Fruit fly (Drosophila melanogaster) whole organism, pupa: ENCODE data around the gene tara.
A peak's percentile ranks its signal among the peaks of the same experiment; 100 is the strongest.

Source experiments
- CG10348 ChIP-seq: fragments of 200-800 bp; sonication (Bioruptor generic); IDR thresholded peaks from 2 replicates; pipeline ENCODE4 v1.3.6; 2022; ENCODE audit warnings: missing biosample characterization, missing genetic modification characterization
- CG12605 ChIP-seq: fragments of 200-800 bp; sonication (Bioruptor generic); IDR thresholded peaks from 2 replicates; pipeline ENCODE4 v1.3.6; 2022; ENCODE audit warnings: missing biosample characterization, missing genetic modification characterization
- CG13204 ChIP-seq: fragments of 200-800 bp; sonication (Bioruptor generic); optimal IDR thresholded peaks from 2 replicates; lab custom pipeline; 2018; ENCODE audit warnings: missing biosample characterization, mild to moderate bottlenecking, missing genetic modification characterization, moderate library complexity
- CG14655 ChIP-seq: fragments of 200-800 bp; sonication (Bioruptor generic); optimal IDR thresholded peaks from 3 replicates; lab custom pipeline; 2017; ENCODE audit warnings: mild to moderate bottlenecking, missing biosample characterization, missing genetic modification reagents, missing genetic modification characterization
- CG15710 ChIP-seq: fragments of 200-800 bp; sonication (Bioruptor generic); optimal IDR thresholded peaks from 2 replicates; lab custom pipeline; 2018; ENCODE audit warnings: missing biosample characterization, mild to moderate bottlenecking, missing genetic modification characterization, moderate library complexity
- CG17806 ChIP-seq: fragments of 200-800 bp; sonication (Bioruptor generic); optimal IDR thresholded peaks from 2 replicates; lab custom pipeline; 2018; ENCODE audit warnings: missing biosample characterization, mild to moderate bottlenecking, missing genetic modification characterization, moderate library complexity
- CG32121 ChIP-seq: fragments of 200-800 bp; sonication (Bioruptor generic); IDR thresholded peaks from 2 replicates; pipeline ENCODE4 v1.3.6; 2022; ENCODE audit warnings: missing biosample characterization, missing genetic modification characterization
- CG34367 ChIP-seq: fragments of 200-800 bp; sonication (Bioruptor generic); optimal IDR thresholded peaks from 2 replicates; lab custom pipeline; 2018; ENCODE audit warnings: missing biosample characterization, mild to moderate bottlenecking, missing genetic modification characterization
- CG4496 ChIP-seq: fragments of 200-800 bp; sonication (Bioruptor generic); IDR thresholded peaks from 3 replicates; pipeline ENCODE4 v1.3.6; 2022; ENCODE audit warnings: missing biosample characterization, missing genetic modification characterization
- CG8159 ChIP-seq: fragments of 200-800 bp; sonication (Bioruptor generic); optimal IDR thresholded peaks from 3 replicates; lab custom pipeline; 2018; ENCODE audit warnings: missing biosample characterization, mild to moderate bottlenecking, missing genetic modification characterization, moderate library complexity
- CG8301 ChIP-seq: fragments of 200-800 bp; sonication (Bioruptor generic); optimal IDR thresholded peaks from 2 replicates; lab custom pipeline; 2018; ENCODE audit warnings: missing biosample characterization, mild to moderate bottlenecking, missing genetic modification characterization
- CG9948 ChIP-seq: fragments of 200-800 bp; sonication (Bioruptor generic); optimal IDR thresholded peaks from 2 replicates; lab custom pipeline; 2018; ENCODE audit warnings: missing biosample characterization, mild to moderate bottlenecking, missing genetic modification characterization, moderate library complexity
- D1 ChIP-seq: fragments of 200-800 bp; sonication (Bioruptor generic); optimal IDR thresholded peaks from 2 replicates; lab custom pipeline; 2018; ENCODE audit warnings: missing biosample characterization, mild to moderate bottlenecking, missing genetic modification characterization, moderate library complexity
- EcR ChIP-seq: fragments of 200-800 bp; sonication (Bioruptor generic); optimal IDR thresholded peaks from 3 replicates; lab custom pipeline; 2019; ENCODE audit warnings: missing biosample characterization, missing genetic modification characterization, mild to moderate bottlenecking, moderate library complexity, missing genetic modification reagents
- Ets98B ChIP-seq: fragments of 200-800 bp; sonication (Bioruptor generic); IDR thresholded peaks from 2 replicates; pipeline ENCODE4 v1.3.6; 2022; ENCODE audit warnings: missing biosample characterization, missing genetic modification characterization
- Pif1A ChIP-seq: fragments of 200-800 bp; sonication (Bioruptor generic); optimal IDR thresholded peaks from 3 replicates; lab custom pipeline; 2016; ENCODE audit warnings: missing biosample characterization, missing genetic modification characterization
- Pif1B ChIP-seq: fragments of 200-800 bp; sonication (Bioruptor generic); optimal IDR thresholded peaks from 3 replicates; lab custom pipeline; 2016; ENCODE audit warnings: missing biosample characterization, missing genetic modification characterization
- Snoo ChIP-seq: fragments of 200-800 bp; sonication (Bioruptor generic); optimal IDR thresholded peaks from 3 replicates; lab custom pipeline; 2017; ENCODE audit warnings: missing biosample characterization, mild to moderate bottlenecking, missing genetic modification characterization, inconsistent platforms
- fd96Ca ChIP-seq: fragments of 200-800 bp; sonication (Bioruptor generic); IDR thresholded peaks from 3 replicates; pipeline ENCODE4 v1.3.6; 2022; ENCODE audit warnings: missing biosample characterization, missing genetic modification characterization
- gl ChIP-seq: fragments of 200-800 bp; sonication (Bioruptor generic); optimal IDR thresholded peaks from 2 replicates; lab custom pipeline; 2018; ENCODE audit warnings: missing biosample characterization, mild to moderate bottlenecking, missing genetic modification characterization
- rn ChIP-seq: fragments of 200-800 bp; sonication (Bioruptor generic); IDR thresholded peaks from 2 replicates; pipeline ENCODE4 v1.3.6; 2022; ENCODE audit warnings: missing biosample characterization, missing genetic modification characterization

The tara gene

dm6 chr3R:16225351-16225750 is at the start of gene tara:
Gene tara (plus strand): TSS chr3R:16225651.
- TF ChIP-seq CG34367 (tag; lab: Kevin White, UChicago) (no peak), CG17806 (tag; lab: Kevin White, UChicago) (no peak), CG13204 (GFP tag; lab: Kevin White, UChicago) (no peak)

DNA sequence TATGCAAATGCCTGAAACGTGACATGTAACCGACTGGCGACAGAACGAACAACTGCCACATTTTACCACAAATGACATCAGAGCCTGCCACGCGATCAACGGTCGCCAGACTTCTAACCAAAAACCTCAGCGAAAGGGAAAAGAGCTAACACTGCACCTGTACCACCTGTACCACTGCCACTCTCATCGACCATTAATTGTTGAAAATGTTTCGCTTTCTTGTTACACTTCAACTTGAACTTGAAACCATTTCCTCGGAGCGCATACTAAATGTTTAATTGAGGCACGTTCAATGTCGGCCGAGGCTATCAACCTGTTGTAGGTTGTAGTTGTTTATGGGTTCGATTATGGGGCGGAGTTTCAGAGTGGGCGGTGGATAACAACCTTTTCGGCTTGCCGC is 48.9 kb upstream of the tara start:
- TF ChIP-seq CG8159 (tag; lab: Kevin White, UChicago) (no peak), CG13204 (GFP tag; lab: Kevin White, UChicago) (no peak)

- no peak for TF ChIP-seq Snoo
- no peak for TF ChIP-seq CG32121
- TF ChIP-seq CG17806 (tag; lab: Kevin White, UChicago), result no peak
- no peak for TF ChIP-seq Pif1A (GFP tag; lab: Kevin White, UChicago)
- no peak for TF ChIP-seq gl (tag; lab: Kevin White, UChicago)
- TF ChIP-seq CG8159 (tag; lab: Kevin White, UChicago), result no peak
- TF ChIP-seq CG14655 (GFP tag; lab: Kevin White, UChicago), result no peak
- TF ChIP-seq CG34367 (tag; lab: Kevin White, UChicago), result no peak
- TF ChIP-seq CG4496 (GFP tag; lab: Robert Waterston, UW), result no peak
- TF ChIP-seq CG12605 (GFP tag; lab: Robert Waterston, UW), result no peak
- no peak for TF ChIP-seq CG13204 (GFP tag; lab: Kevin White, UChicago)
- TF ChIP-seq CG8301 (tag; lab: Kevin White, UChicago), result no peak
- no peak for TF ChIP-seq CG9948 (tag; lab: Kevin White, UChicago)
- TF ChIP-seq Ets98B, result no peak
Measured at dm6 chr3R:16180476-16181070, 44.9 kb upstream of the tara start, which contains the start of gene CG8927. Gene CG8927 (plus strand): TSS chr3R:16181020.

DNA sequence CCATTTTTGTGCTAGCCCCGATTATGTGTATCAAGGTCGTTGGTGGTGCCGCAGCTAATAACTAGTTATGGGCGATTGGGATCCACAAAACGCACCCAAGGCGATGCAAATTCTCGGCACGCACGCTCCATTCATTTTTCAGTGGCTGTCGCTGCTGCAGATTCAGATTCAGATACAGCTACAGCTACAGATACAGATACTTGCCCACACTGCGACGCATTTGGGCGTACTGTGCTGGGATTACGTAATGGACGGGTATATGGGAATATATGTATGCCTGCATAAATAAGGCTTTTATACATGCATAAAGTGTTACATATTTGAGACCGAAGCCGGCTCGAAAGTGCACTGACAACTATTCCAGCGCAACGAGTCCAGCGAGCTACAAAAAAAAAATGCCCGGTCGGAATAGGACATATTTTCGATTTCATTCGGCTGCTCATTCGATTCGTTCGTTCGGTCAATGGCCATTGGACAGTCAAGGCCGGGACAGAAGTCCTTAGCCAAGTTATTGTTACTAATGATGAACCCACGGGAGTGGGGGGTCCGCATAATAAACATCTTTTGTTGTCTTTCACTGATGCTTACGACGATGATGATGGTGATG is 43.1 kb upstream of the tara start:
- TF ChIP-seq CG8159 (tag; lab: Kevin White, UChicago), result no peak
- no peak for TF ChIP-seq CG15710
- TF ChIP-seq CG32121, result no peak
- TF ChIP-seq EcR (GFP tag; lab: Kevin White, UChicago), result peak; percentile 93
- TF ChIP-seq CG17806 (tag; lab: Kevin White, UChicago), result no peak
- TF ChIP-seq gl (tag; lab: Kevin White, UChicago), result no peak
- TF ChIP-seq CG13204 (GFP tag; lab: Kevin White, UChicago), result no peak
- no peak for TF ChIP-seq rn (GFP tag; lab: Robert Waterston, UW)
- TF ChIP-seq CG4496 (GFP tag; lab: Robert Waterston, UW), result 0 out of 3 replicates have a peak, but pooled peaks have one; percentile 39

DNA sequence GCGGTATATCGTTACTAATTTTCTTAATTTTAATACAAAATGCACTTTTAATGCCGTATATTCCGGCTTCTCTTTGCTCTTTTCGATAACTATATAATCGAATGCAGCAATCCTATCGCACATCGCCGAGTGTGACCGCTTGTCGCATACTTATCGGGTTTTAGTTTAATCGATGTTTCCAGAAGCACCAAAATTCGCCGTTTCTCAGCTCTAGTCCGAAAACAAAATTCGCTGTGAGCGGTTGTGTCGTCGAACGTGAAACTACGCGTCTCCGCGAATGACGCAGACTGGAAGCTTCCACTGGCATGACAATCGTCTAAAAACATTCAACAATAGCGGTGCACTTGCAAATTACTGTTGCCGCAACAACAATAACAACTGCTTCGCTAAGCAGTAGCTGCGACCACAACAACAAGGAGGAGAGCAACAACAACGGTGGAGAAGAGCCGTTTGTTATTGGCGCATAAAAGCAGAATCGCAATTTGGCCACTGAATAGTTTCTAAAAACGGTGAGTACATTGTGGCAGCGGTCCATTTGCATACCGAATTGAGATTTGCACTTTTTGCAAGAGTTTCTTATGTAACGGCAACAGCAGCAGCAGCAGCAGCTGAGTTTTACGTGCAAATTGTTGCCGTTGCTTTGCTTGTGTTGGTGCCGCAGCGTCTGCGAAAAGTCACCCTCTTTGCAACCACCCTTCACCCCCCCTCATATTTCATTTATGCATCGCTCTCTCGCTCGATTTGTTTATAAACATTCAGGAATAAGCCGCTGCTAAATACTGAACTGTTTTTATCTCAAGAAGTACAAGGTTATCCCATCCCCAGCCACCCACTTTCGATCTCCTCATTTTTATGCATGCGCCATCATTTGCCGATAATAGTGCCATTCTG is 38.4 kb upstream of the tara start, which contains the start of gene sra:
Gene sra (plus strand): TSS at position 209 of the 891 bp plus-strand sequence.
- TF ChIP-seq fd96Ca (no peak), CG4496 (GFP tag; lab: Robert Waterston, UW) (peak; percentile 43; the same call in 1 of the 3 replicates), gl (tag; lab: Kevin White, UChicago) (no peak), CG10348 (no peak), CG32121 (no peak), CG8301 (tag; lab: Kevin White, UChicago) (no peak), CG12605 (GFP tag; lab: Robert Waterston, UW) (0 out of 2 replicates have a peak, but pooled peaks have one; percentile 21), Ets98B (peak; percentile 27), Pif1B (no peak), CG9948 (tag; lab: Kevin White, UChicago) (no peak)

dm6 chr3R:16187737-16188136 is 37.7 kb upstream of the tara start:
- no peak for TF ChIP-seq EcR (GFP tag; lab: Kevin White, UChicago)
- no peak for TF ChIP-seq CG17806 (tag; lab: Kevin White, UChicago)
- TF ChIP-seq CG14655 (GFP tag; lab: Kevin White, UChicago), result no peak
- no peak for TF ChIP-seq gl (tag; lab: Kevin White, UChicago)
- TF ChIP-seq CG8159 (tag; lab: Kevin White, UChicago), result no peak
- no peak for TF ChIP-seq CG4496 (GFP tag; lab: Robert Waterston, UW)
- no peak for TF ChIP-seq D1 (tag; lab: Kevin White, UChicago)
- no peak for TF ChIP-seq Pif1B
- TF ChIP-seq Ets98B, result no peak
- TF ChIP-seq CG13204 (GFP tag; lab: Kevin White, UChicago), result no peak
- TF ChIP-seq CG32121, result no peak
